Fruit fly (Drosophila melanogaster): Measurements from ENCODE around the gene sba.
A peak's percentile ranks its signal among the peaks of the same experiment; 100 is the strongest.

sba gene

dm6 chr3R:23915042-23915428, 7.7 kb downstream of the sba start (continued):
- TF ChIP-seq ci (GFP tag; IDR thresholded peaks at IDR 0.05) = 0 out of 3 replicates have a peak, but pooled peaks have one; percentile 41
- TF ChIP-seq Ravus (GFP tag; IDR thresholded peaks at IDR 0.05) = peak; percentile 19; the same call in 1 of the 2 replicates
- TF ChIP-seq CG18599 (GFP tag; optimal IDR thresholded peaks at IDR 0.05) = peak; percentile 44
- TF ChIP-seq CG2120 (GFP tag; optimal IDR thresholded peaks at IDR 0.05) = peak; percentile 50
- TF ChIP-seq CG32532 (GFP tag; IDR thresholded peaks at IDR 0.05) = peak; percentile 50
- TF ChIP-seq CG14710 (tag; optimal IDR thresholded peaks at IDR 0.05) = no peak
- no peak for TF ChIP-seq stwl (tag; optimal IDR thresholded peaks at IDR 0.05)
- TF ChIP-seq hth (optimal IDR thresholded peaks at IDR 0.05) = no peak
- TF ChIP-seq Ptx1 (GFP tag; IDR thresholded peaks at IDR 0.05) = peak; percentile 54
- peak; percentile 46; the same call in 1 of the 2 replicates for TF ChIP-seq al (GFP tag; IDR thresholded peaks at IDR 0.05)
- TF ChIP-seq CG12155 (GFP tag; optimal IDR thresholded peaks at IDR 0.05) = peak; percentile 3
- peak; percentile 17 for TF ChIP-seq ATbp (GFP tag; optimal IDR thresholded peaks at IDR 0.05)
- TF ChIP-seq da (GFP tag; optimal IDR thresholded peaks at IDR 0.05) = no peak
- no peak for TF ChIP-seq CG6683 (GFP tag; optimal IDR thresholded peaks at IDR 0.05)
- no peak for TF ChIP-seq Elba2 (GFP tag; optimal IDR thresholded peaks at IDR 0.05)
- TF ChIP-seq Sox102F (GFP tag; optimal IDR thresholded peaks at IDR 0.05) = peak; percentile 49
- TF ChIP-seq pan (optimal IDR thresholded peaks at IDR 0.05) = no peak
- TF ChIP-seq pan (GFP tag; optimal IDR thresholded peaks at IDR 0.05 in 1 of 2, IDR thresholded peaks at IDR 0.05 in 1 of 2) = peak in 1 of 2 experiments; percentile 73
- TF ChIP-seq row (GFP tag; IDR thresholded peaks at IDR 0.05) = peak; percentile 52; the same call in 2 of the 3 replicates
- no peak for TF ChIP-seq CG17186 (GFP tag; optimal IDR thresholded peaks at IDR 0.05)
- TF ChIP-seq danr (GFP tag; IDR thresholded peaks at IDR 0.05) = no peak
- peak; percentile 66 for TF ChIP-seq Med (GFP tag)
- TF ChIP-seq CG16863 (GFP tag; optimal IDR thresholded peaks at IDR 0.05) = no peak
- TF ChIP-seq CG10565 (GFP tag; optimal IDR thresholded peaks at IDR 0.05) = no peak
- TF ChIP-seq Antp (GFP tag; optimal IDR thresholded peaks at IDR 0.05) = no peak
- peak; percentile 89 for TF ChIP-seq nom (GFP tag; optimal IDR thresholded peaks at IDR 0.05)
- no peak for TF ChIP-seq pfk (GFP tag; optimal IDR thresholded peaks at IDR 0.05)
- no peak for TF ChIP-seq Dll (GFP tag; IDR thresholded peaks at IDR 0.05; ENCODE audit: partially characterized antibody)
- peak; percentile 63 for TF ChIP-seq gem (tag; optimal IDR thresholded peaks at IDR 0.05)
- TF ChIP-seq Spps (tag; optimal IDR thresholded peaks at IDR 0.05) = no peak
- peak in 1 of 2 experiments; percentile 36 for TF ChIP-seq Hr51 (GFP tag; optimal IDR thresholded peaks at IDR 0.05)
- TF ChIP-seq ranshi (GFP tag; IDR thresholded peaks at IDR 0.05) = peak; percentile 38; the same call in 1 of the 2 replicates
- peak; percentile 5 for TF ChIP-seq slou (GFP tag; optimal IDR thresholded peaks at IDR 0.05)
- no peak for TF ChIP-seq Nf-YB (GFP tag; optimal IDR thresholded peaks at IDR 0.05)
- peak; percentile 36; the same call in 2 of the 3 replicates for TF ChIP-seq dysf (GFP tag; IDR thresholded peaks at IDR 0.05)
- peak; percentile 35 for TF ChIP-seq Blimp-1 (GFP tag; optimal IDR thresholded peaks at IDR 0.05)
- TF ChIP-seq CG13424 (tag; optimal IDR thresholded peaks at IDR 0.05) = no peak
- TF ChIP-seq gfzf (GFP tag; optimal IDR thresholded peaks at IDR 0.05) = no peak
- TF ChIP-seq dpn (GFP tag; optimal IDR thresholded peaks at IDR 0.05) = peak in 1 of 2 experiments; percentile 34
- TF ChIP-seq Dip2 (GFP tag; IDR thresholded peaks at IDR 0.05) = no peak
- peak; percentile 43 for TF ChIP-seq unpg (GFP tag; optimal IDR thresholded peaks at IDR 0.05)
- TF ChIP-seq cad (GFP tag; optimal IDR thresholded peaks at IDR 0.05) = no peak
- TF ChIP-seq Dip3 (GFP tag; optimal IDR thresholded peaks at IDR 0.05) = peak; percentile 18
- 0 out of 2 replicates have a peak, but pooled peaks have one; percentile 20 for TF ChIP-seq wor (GFP tag; IDR thresholded peaks at IDR 0.05)
- peak; percentile 6 for TF ChIP-seq Fer3 (tag; optimal IDR thresholded peaks at IDR 0.05)
- peak; percentile 26 for TF ChIP-seq Xbp1 (GFP tag; optimal IDR thresholded peaks at IDR 0.05)
- no peak for TF ChIP-seq CrebB (tag; optimal IDR thresholded peaks at IDR 0.05)
- peak; percentile 65 for TF ChIP-seq vvl (GFP tag; IDR thresholded peaks at IDR 0.05)
- TF ChIP-seq Oaz (GFP tag; IDR thresholded peaks at IDR 0.05) = no peak
- TF ChIP-seq lbe (GFP tag; optimal IDR thresholded peaks at IDR 0.05) = peak; percentile 93
- TF ChIP-seq HHEX (GFP tag; optimal IDR thresholded peaks at IDR 0.05) = no peak

Data from whole organism, embryonic.